Fruit fly (Drosophila melanogaster) whole organism, embryonic: ENCODE measurements around the gene dpr2.

Experiments
- CG11093 ChIP-seq: fragments of 200-800 bp; sonication (Bioruptor generic); IDR thresholded peaks from 3 replicates; pipeline ENCODE4 v1.3.6; 2022; ENCODE audit warnings: missing biosample characterization, missing genetic modification characterization
- CG12236 ChIP-seq: fragments of 200-800 bp; sonication (Bioruptor generic); optimal IDR thresholded peaks from 2 replicates; lab custom pipeline; 2016; ENCODE audit warnings: missing biosample characterization, missing genetic modification characterization
- CG14710 ChIP-seq: fragments of 200-800 bp; sonication (Bioruptor generic); optimal IDR thresholded peaks from 3 replicates; lab custom pipeline; 2019; ENCODE audit warnings: missing biosample characterization, mild to moderate bottlenecking, missing genetic modification characterization, moderate library complexity
- CG16779 ChIP-seq: fragments of 200-800 bp; sonication (Bioruptor generic); IDR thresholded peaks from 2 replicates; pipeline ENCODE4 v1.3.6; 2022; ENCODE audit warnings: missing biosample characterization, missing genetic modification characterization
- CG17359 ChIP-seq: fragments of 200-800 bp; sonication (Bioruptor generic); optimal IDR thresholded peaks from 3 replicates; lab custom pipeline; 2018; ENCODE audit warnings: missing biosample characterization, mild to moderate bottlenecking, missing genetic modification characterization, moderate library complexity
- CG3163 ChIP-seq: fragments of 200-800 bp; sonication (Bioruptor generic); optimal IDR thresholded peaks from 3 replicates; lab custom pipeline; 2016; ENCODE audit warnings: missing biosample characterization, missing genetic modification characterization
- CG4424 ChIP-seq: fragments of 200-800 bp; sonication (Bioruptor generic); optimal IDR thresholded peaks from 3 replicates; lab custom pipeline; 2016; ENCODE audit warnings: missing biosample characterization, missing genetic modification characterization
- CG6254 ChIP-seq: fragments of 200-800 bp; sonication (Bioruptor generic); optimal IDR thresholded peaks from 3 replicates; lab custom pipeline; 2017; ENCODE audit warnings: mild to moderate bottlenecking, missing biosample characterization, missing genetic modification reagents, missing genetic modification characterization
- CG7928 ChIP-seq: fragments of 200-800 bp; sonication (Bioruptor generic); optimal IDR thresholded peaks from 2 replicates; lab custom pipeline; 2017; ENCODE audit warnings: missing biosample characterization, mild to moderate bottlenecking, missing genetic modification characterization
- CG9797 ChIP-seq: fragments of 200-800 bp; sonication (Bioruptor generic); optimal IDR thresholded peaks from 3 replicates; lab custom pipeline; 2018; ENCODE audit warnings: missing biosample characterization, mild to moderate bottlenecking, missing genetic modification characterization
- D ChIP-seq, 2 experiments: fragments of 200-800 bp in 1 of 2; fragments of >200 bp in 1 of 2; sonication (Bioruptor generic) in 1 of 2; optimal IDR thresholded peaks; 2 replicates in 1 of 2; 3 replicates in 1 of 2; lab custom pipeline; 2017; ENCODE audit warnings: mild to moderate bottlenecking in 1 of 2, missing biosample characterization in 1 of 2, missing genetic modification characterization in 1 of 2, missing genetic modification reagents in 1 of 2
- D19B ChIP-seq: fragments of 200-800 bp; sonication (Bioruptor generic); optimal IDR thresholded peaks from 2 replicates; lab custom pipeline; 2017; ENCODE audit warnings: missing biosample characterization, mild to moderate bottlenecking, missing genetic modification characterization
- Ets65A ChIP-seq: fragments of 200-800 bp; sonication (Bioruptor generic); peaks from one replicate; lab custom pipeline; 2016; ENCODE audit warnings: missing biosample characterization, missing genetic modification characterization
- Hey ChIP-seq: fragments of 200-800 bp; sonication (Bioruptor generic); optimal IDR thresholded peaks from 3 replicates; lab custom pipeline; 2018; ENCODE audit warnings: missing biosample characterization, mild to moderate bottlenecking, missing genetic modification characterization
- Med ChIP-seq: fragments of 200-800 bp; sonication (Bioruptor generic); peaks from one replicate; lab custom pipeline; 2016; ENCODE audit warnings: missing biosample characterization, missing genetic modification characterization, mild to moderate bottlenecking, inconsistent platforms, moderate library complexity
- Myb ChIP-seq: fragments of 200-800 bp; sonication (Bioruptor generic); optimal IDR thresholded peaks from 2 replicates; lab custom pipeline; 2016; ENCODE audit warnings: missing biosample characterization, missing genetic modification characterization
- NC2β ChIP-seq: fragments of 200-800 bp; sonication (Bioruptor generic); optimal IDR thresholded peaks from 2 replicates; lab custom pipeline; 2016; ENCODE audit warnings: missing biosample characterization, missing genetic modification characterization
- Pdp1 ChIP-seq, 2 experiments: fragments of 200-800 bp; sonication (Bioruptor generic); optimal IDR thresholded peaks; 3 replicates each; lab custom pipeline; 2016; ENCODE audit warnings: missing biosample characterization in 2 of 2, missing genetic modification characterization in 2 of 2, mild to moderate bottlenecking in 1 of 2, moderate library complexity in 1 of 2
- Scr ChIP-seq: fragments of 200-800 bp; sonication (Bioruptor generic); IDR thresholded peaks from 2 replicates; pipeline ENCODE4 v1.3.6; 2022; ENCODE audit warnings: missing biosample characterization, missing genetic modification characterization; ENCODE audit not compliant: partially characterized antibody
- YL-1 ChIP-seq: fragments of 200-800 bp; sonication (Bioruptor generic); optimal IDR thresholded peaks from 3 replicates; lab custom pipeline; 2017; ENCODE audit warnings: missing biosample characterization, mild to moderate bottlenecking, missing genetic modification characterization
- ab ChIP-seq: fragments of 200-800 bp; sonication (Bioruptor generic); optimal IDR thresholded peaks from 2 replicates; lab custom pipeline; 2016; ENCODE audit warnings: missing biosample characterization, missing genetic modification characterization
- abd-A ChIP-seq: fragments of 200-800 bp; sonication (Bioruptor generic); optimal IDR thresholded peaks from 3 replicates; lab custom pipeline; 2019; ENCODE audit warnings: missing biosample characterization, mild to moderate bottlenecking, missing genetic modification characterization, moderate library complexity
- br ChIP-seq: fragments of >200 bp; optimal IDR thresholded peaks from 2 replicates; lab custom pipeline; 2017
- ci ChIP-seq: fragments of 200-800 bp; sonication (Bioruptor generic); IDR thresholded peaks from 3 replicates; pipeline ENCODE4 v1.3.6; 2022; ENCODE audit warnings: missing biosample characterization, missing genetic modification characterization
- eve ChIP-seq, 2 experiments: fragments of >200 bp; optimal IDR thresholded peaks; 2 replicates each; lab custom pipeline; 2017; ENCODE audit warnings: missing biosample characterization in 2 of 2, missing genetic modification characterization in 2 of 2
- eyg ChIP-seq: fragments of 200-800 bp; sonication (Bioruptor generic); optimal IDR thresholded peaks from 3 replicates; lab custom pipeline; 2016; ENCODE audit warnings: missing biosample characterization, missing genetic modification characterization
- gfzf ChIP-seq: fragments of 200-800 bp; sonication (Bioruptor generic); optimal IDR thresholded peaks from 2 replicates; lab custom pipeline; 2016; ENCODE audit warnings: missing biosample characterization, mild to moderate bottlenecking, missing genetic modification characterization, moderate library complexity
- hb ChIP-seq: fragments of 200-800 bp; sonication (Bioruptor generic); IDR thresholded peaks from 3 replicates; pipeline ENCODE4 v1.3.6; 2022; ENCODE audit warnings: missing biosample characterization, missing genetic modification characterization; ENCODE audit not compliant: partially characterized antibody
- hkb ChIP-seq, 2 experiments: fragments of 200-800 bp in 1 of 2; fragments of >200 bp in 1 of 2; sonication (Bioruptor generic) in 1 of 2; IDR thresholded peaks in 1 of 2; optimal IDR thresholded peaks in 1 of 2; 2 replicates each; pipeline versions ENCODE4 v1.3.6 to Lab custom; 2017 to 2022; ENCODE audit warnings: missing biosample characterization in 1 of 2, missing genetic modification characterization in 1 of 2
- insv ChIP-seq, 2 experiments: fragments of 200-800 bp; sonication (Bioruptor generic); optimal IDR thresholded peaks; 3 replicates each; lab custom pipeline; 2016 to 2018; ENCODE audit warnings: missing biosample characterization in 2 of 2, missing genetic modification characterization in 2 of 2
- ken ChIP-seq: fragments of 200-800 bp; sonication (Bioruptor generic); IDR thresholded peaks from 3 replicates; pipeline ENCODE4 v1.3.6; 2022; ENCODE audit warnings: missing biosample characterization, missing genetic modification characterization
- nau ChIP-seq: fragments of 200-800 bp; sonication (Bioruptor generic); optimal IDR thresholded peaks from 3 replicates; lab custom pipeline; 2017; ENCODE audit warnings: missing biosample characterization, mild to moderate bottlenecking, missing genetic modification characterization, missing genetic modification reagents
- onecut ChIP-seq: fragments of 200-800 bp; sonication (Bioruptor generic); IDR thresholded peaks from 2 replicates; pipeline ENCODE4 v1.3.6; 2022; ENCODE audit warnings: missing biosample characterization, missing genetic modification characterization
- rib ChIP-seq: fragments of 200-800 bp; sonication (Bioruptor generic); IDR thresholded peaks from 2 replicates; pipeline ENCODE4 v1.3.6; 2022; ENCODE audit warnings: missing biosample characterization, missing genetic modification characterization
- row ChIP-seq: fragments of 200-800 bp; sonication (Bioruptor generic); IDR thresholded peaks from 3 replicates; pipeline ENCODE4 v1.3.6; 2022; ENCODE audit warnings: missing biosample characterization, missing genetic modification characterization
- sna ChIP-seq: fragments of 200-800 bp; sonication (Bioruptor generic); IDR thresholded peaks from 2 replicates; pipeline ENCODE4 v1.3.6; 2022; ENCODE audit warnings: missing biosample characterization, missing genetic modification characterization; ENCODE audit not compliant: partially characterized antibody
- tap ChIP-seq: fragments of 200-800 bp; optimal IDR thresholded peaks from 3 replicates; lab custom pipeline; 2019; ENCODE audit warnings: missing biosample characterization, mild to moderate bottlenecking, missing genetic modification characterization, moderate library complexity
- wek ChIP-seq: fragments of 200-800 bp; sonication (Bioruptor generic); optimal IDR thresholded peaks from 3 replicates; lab custom pipeline; 2018; ENCODE audit warnings: missing biosample characterization, mild to moderate bottlenecking, missing genetic modification characterization, moderate library complexity
- zen ChIP-seq: fragments of 200-800 bp; sonication (Bioruptor generic); optimal IDR thresholded peaks from 3 replicates; lab custom pipeline; 2018; ENCODE audit warnings: missing biosample characterization, mild to moderate bottlenecking, missing genetic modification characterization, moderate library complexity
- zf30C ChIP-seq: fragments of 200-800 bp; sonication (Bioruptor generic); optimal IDR thresholded peaks from 3 replicates; lab custom pipeline; 2018; ENCODE audit warnings: missing biosample characterization, mild to moderate bottlenecking, missing genetic modification characterization

The dpr2 gene

DNA sequence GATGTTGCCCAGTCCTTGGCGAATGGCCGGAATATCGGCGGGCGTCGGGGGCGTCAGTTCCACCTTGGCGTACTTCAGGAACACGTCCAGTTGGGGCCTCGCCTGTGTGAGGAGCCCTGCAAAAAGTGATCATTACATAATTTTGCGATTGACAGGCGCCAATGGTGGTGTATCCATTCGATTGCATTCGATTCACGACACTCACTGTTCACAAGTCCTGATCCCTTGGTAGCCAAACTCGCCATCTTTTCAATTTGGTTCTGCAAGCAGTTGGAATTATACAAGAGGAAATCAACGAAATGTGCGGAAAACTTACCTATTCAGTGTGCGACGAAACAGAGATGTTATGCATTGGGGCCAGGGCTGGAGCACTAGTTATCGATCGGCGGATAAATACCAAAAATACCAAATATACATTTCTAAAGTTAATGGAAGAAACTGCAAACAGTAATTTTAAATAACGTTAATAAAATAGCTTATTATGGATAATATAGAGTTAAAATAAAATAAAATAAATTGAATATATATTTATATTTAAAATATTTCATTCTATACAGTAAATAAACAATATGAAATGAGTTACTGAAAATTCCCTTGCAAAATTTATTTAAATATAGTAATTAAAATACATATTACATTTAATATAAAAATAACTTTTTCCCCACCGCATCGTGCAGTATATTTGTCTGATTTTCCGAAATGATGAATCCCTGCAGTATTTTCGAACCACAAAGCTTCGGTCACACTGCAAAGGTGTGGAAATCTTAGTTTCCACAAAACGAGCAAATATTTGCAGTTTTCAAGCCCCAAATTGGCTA is 12.3 kb upstream of the dpr2 start, which contains the start of the genes ATPsynG and SCAR (continued):
- TF ChIP-seq CG12236 (GFP tag; lab: Kevin White, UChicago) (no peak), CG11093 (no peak), row (GFP tag; lab: Robert Waterston, UW) (peak; percentile 51; the same call in 1 of the 3 replicates), nau (GFP tag; lab: Kevin White, UChicago) (no peak), CG7928 (peak; percentile 92), insv (GFP tag; optimal IDR thresholded peaks at IDR 0.05; lab: Kevin White, UChicago) (no peak), zen (tag; lab: Kevin White, UChicago) (no peak), CG6254 (GFP tag; lab: Kevin White, UChicago) (no peak), tap (tag; lab: Kevin White, UChicago) (no peak), eyg (GFP tag; lab: Kevin White, UChicago) (no peak), Pdp1 (GFP tag; optimal IDR thresholded peaks at IDR 0.05; lab: Kevin White, UChicago) (peak in 1 of 2 experiments; percentile 98), Myb (GFP tag; lab: Kevin White, UChicago) (peak; percentile 11), D19B (GFP tag; lab: Kevin White, UChicago) (no peak), D (optimal IDR thresholded peaks at IDR 0.05; lab: Kevin White, UChicago) (no peak), D (GFP tag; optimal IDR thresholded peaks at IDR 0.05; lab: Kevin White, UChicago) (no peak), ab (GFP tag; lab: Kevin White, UChicago) (no peak), CG3163 (GFP tag; lab: Kevin White, UChicago) (no peak), sna (GFP tag; lab: Robert Waterston, UW) (no peak), onecut (GFP tag; lab: Robert Waterston, UW) (peak; percentile 95), Hey (tag; lab: Kevin White, UChicago) (no peak), abd-A (tag; lab: Kevin White, UChicago) (no peak), CG17359 (tag; lab: Kevin White, UChicago) (no peak), CG9797 (peak; percentile 52), CG14710 (tag; lab: Kevin White, UChicago) (peak; percentile 47), CG4424 (GFP tag; lab: Kevin White, UChicago) (no peak), Scr (peak; percentile 32; the same call in 1 of the 2 replicates), hkb (optimal IDR thresholded peaks at IDR 0.05; lab: Kevin White, UChicago) (no peak), hkb (GFP tag; IDR thresholded peaks at IDR 0.05; lab: Robert Waterston, UW) (no peak)
- TF ChIP-seq, all 482 proteins: peak for 38

DNA sequence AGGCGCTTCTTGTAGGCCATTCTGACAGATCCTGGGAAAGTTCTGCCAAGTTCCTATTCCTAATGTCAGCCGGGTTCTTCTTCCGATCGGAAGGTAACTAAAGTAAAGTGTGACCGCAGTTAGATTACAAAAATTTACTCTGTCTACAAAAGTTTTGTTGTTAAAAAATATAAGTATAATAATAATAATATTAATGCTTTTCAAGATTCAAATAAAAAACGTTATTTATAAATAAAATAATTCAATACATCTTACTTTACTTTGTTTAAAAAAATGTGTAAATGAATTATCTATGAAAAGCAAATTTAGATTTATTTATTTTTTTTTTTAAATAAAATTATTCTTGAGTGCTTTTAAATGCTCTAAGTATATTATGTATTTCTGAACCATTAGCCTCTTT is 11.2 kb upstream of the dpr2 start, which contains the start of gene abo:
Gene abo, minus strand, starts transcription at position 101 of the 400 bp plus-strand sequence.
- TF ChIP-seq gfzf (peak; percentile 13), wek (no peak), YL-1 (GFP tag; lab: Kevin White, UChicago) (peak; percentile 34)

DNA sequence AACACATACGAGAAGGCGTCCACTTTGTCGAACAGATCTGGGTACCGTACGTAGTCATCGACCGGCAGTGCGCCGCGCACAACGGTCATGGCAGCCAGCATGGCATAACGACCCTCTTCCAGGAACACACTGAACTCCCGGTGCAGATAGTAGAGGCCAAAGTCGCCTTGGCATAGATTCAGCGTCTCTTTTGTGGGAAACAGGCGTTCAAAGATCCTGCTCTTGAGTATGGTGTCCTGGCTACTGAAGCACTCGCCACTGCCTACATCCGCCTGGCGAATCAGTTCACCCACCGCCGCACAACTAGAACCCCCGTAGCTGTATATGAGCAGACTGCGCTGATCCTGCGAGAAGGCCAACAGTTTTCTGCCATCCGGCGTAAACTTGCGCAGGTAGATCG is 10.7 kb upstream of the dpr2 start:
- peak; percentile 53 for TF ChIP-seq Med (GFP tag; lab: Kevin White, UChicago)
- no peak for TF ChIP-seq br
- no peak for TF ChIP-seq ken
- TF ChIP-seq NC2β (GFP tag; lab: Kevin White, UChicago): no peak
- no peak for TF ChIP-seq ci (GFP tag; lab: Robert Waterston, UW)
- no peak for TF ChIP-seq Pdp1 (GFP tag; optimal IDR thresholded peaks at IDR 0.05; lab: Kevin White, UChicago)
- TF ChIP-seq eve (GFP tag; optimal IDR thresholded peaks at IDR 0.05; lab: Kevin White, UChicago): no peak
- TF ChIP-seq hb (GFP tag; lab: Robert Waterston, UW): 0 out of 3 replicates have a peak, but pooled peaks have one; percentile 54
- TF ChIP-seq Myb (GFP tag; lab: Kevin White, UChicago): no peak
- 0 out of 2 replicates have a peak, but pooled peaks have one; percentile 25 for TF ChIP-seq rib (GFP tag; lab: Robert Waterston, UW)
- TF ChIP-seq Ets65A (GFP tag; lab: Kevin White, UChicago): peak; percentile 59
- no peak for TF ChIP-seq CG16779 (GFP tag; lab: Robert Waterston, UW)
- TF ChIP-seq zf30C: no peak
